Worm (Caenorhabditis elegans): ENCODE results near the gene C43F9.7.

Gene C43F9.7

DNA sequence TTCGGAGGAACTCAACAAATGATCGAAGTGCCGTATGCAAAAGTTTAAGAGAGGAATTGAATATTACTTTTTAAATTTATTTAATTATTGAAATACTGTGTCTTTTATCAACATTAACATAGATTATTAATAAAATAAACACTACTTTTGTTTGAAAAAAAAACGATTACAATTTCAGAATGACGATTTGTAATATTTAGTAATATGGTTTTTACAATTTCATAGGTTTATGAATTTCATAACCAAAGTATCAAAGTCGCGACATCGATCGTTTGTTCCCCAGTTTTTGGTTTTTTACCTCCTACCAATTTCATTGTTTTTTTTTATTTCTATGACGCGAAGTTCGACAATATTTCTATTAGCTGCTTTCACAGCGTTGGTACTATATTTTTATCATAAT lies 6.5 kb upstream of the C43F9.7 start, which contains the start of gene R09H10.1:
R09H10.1 (plus strand) TSS at position 301 of the 400 bp plus-strand sequence.
- no peak for TF ChIP-seq unc-62 (GFP tag; optimal IDR thresholded peaks at IDR 0.05)

DNA sequence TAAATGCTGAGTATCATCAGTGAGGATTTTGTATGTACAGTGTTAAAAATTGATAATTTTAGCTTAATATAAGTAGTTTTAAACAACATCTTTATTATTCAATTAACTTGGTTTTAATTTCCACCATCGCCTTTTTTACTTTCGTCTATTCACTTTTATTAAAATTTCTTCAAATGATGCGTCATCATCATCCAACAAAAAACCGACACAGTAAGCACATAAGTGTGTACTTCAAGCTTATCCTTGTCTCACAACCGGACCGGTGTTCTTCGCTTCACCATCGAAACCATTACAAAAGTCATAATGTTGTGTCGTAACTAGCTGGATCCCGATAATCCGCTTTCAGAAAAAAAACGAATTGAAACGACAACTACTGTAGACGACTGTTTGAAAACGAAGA lies 3.0 kb upstream of the C43F9.7 start, which contains the start of gene C43F9.11:
C43F9.11 (plus strand) TSS at position 301 of the 400 bp plus-strand sequence.
- no peak for TF ChIP-seq elt-1 (tag; optimal IDR thresholded peaks at IDR 0.05)
- TF ChIP-seq egl-27 (tag; optimal IDR thresholded peaks at IDR 0.05), result no peak
- no peak for TF ChIP-seq R02D3.7 (tag; optimal IDR thresholded peaks at IDR 0.05)
- no peak for TF ChIP-seq nhr-11 (tag; optimal IDR thresholded peaks at IDR 0.05)
- TF ChIP-seq mdl-1 (tag; optimal IDR thresholded peaks at IDR 0.05), result no peak
- TF ChIP-seq ama-1 (optimal IDR thresholded peaks at IDR 0.05), result no peak
- TF ChIP-seq fos-1 (tag; optimal IDR thresholded peaks at IDR 0.05), result no peak
- no peak for TF ChIP-seq ceh-16 (tag; optimal IDR thresholded peaks at IDR 0.05)
- TF ChIP-seq peb-1 (tag; optimal IDR thresholded peaks at IDR 0.05), result no peak
- TF ChIP-seq nhr-237 (tag; optimal IDR thresholded peaks at IDR 0.05), result no peak
- no peak for TF ChIP-seq ztf-1 (GFP tag; conservative IDR thresholded peaks at IDR 0.05)
- TF ChIP-seq ztf-11 (tag; optimal IDR thresholded peaks at IDR 0.05), result no peak
- TF ChIP-seq nhr-10 (tag; optimal IDR thresholded peaks at IDR 0.05), result no peak
- TF ChIP-seq Y55F3AM.14 (GFP tag; optimal IDR thresholded peaks at IDR 0.05), result no peak

DNA sequence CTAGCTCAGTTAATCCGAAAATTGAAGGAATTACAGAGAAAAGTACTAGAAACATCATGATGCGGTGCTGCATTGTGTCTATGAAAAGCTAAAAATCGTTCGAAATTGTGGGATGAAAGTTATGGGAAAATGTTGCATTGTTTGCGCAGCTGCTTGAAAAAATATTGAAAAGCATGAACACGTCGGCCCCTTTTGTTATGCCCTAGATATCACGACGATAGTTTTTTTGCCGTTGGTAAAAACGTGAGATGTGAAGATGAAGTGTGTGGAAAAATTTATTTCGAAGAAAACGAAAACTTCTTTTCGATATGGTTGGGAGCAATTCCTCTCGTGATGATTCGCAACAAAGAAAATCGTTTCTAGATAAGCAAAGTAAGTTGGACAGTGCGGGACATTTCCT lies 2.8 kb downstream of the C43F9.7 start, which contains the start of the genes C43F9.5 and nkb-2:
C43F9.5 (minus strand) TSS at position 101 of the 400 bp plus-strand sequence.
nkb-2 (plus strand) TSS at position 277 of the 400 bp plus-strand sequence.
- TF ChIP-seq F13H6.1 (tag; optimal IDR thresholded peaks at IDR 0.05) (no peak), dmd-4 (tag; optimal IDR thresholded peaks at IDR 0.05) (no peak), blmp-1 (tag; optimal IDR thresholded peaks at IDR 0.05; ENCODE audit: insufficient read depth) (no peak)

DNA sequence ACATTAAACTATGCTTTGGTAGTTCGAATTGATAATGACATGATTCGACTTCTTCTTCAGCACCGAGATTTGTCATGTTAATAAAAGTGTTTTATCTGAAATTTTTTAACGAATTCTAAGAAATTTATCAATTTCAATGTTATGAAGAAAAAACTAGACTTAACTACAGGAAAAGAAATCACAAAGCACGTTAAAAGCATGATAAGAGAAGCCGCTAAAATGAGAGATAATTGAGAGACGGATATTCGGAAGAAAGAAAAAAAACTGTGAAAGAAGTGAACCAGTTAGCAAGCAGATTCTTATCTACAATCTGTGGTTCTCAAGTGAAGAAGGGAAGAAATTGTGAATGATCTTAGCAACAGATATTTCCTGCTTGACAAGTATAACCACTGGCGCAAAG lies 4.4 kb downstream of the C43F9.7 start, which contains the start of gene C43F9.4:
C43F9.4 (minus strand) TSS at position 101 of the 400 bp plus-strand sequence.
- TF ChIP-seq unc-39 (tag; optimal IDR thresholded peaks at IDR 0.05), result no peak
- no peak for TF ChIP-seq nhr-129 (tag; optimal IDR thresholded peaks at IDR 0.05)
- TF ChIP-seq unc-55 (GFP tag; optimal IDR thresholded peaks at IDR 0.05), result no peak
- TF ChIP-seq alr-1 (tag; optimal IDR thresholded peaks at IDR 0.05), result no peak
- TF ChIP-seq egl-27 (tag; optimal IDR thresholded peaks at IDR 0.05), result no peak
- TF ChIP-seq peb-1 (tag; optimal IDR thresholded peaks at IDR 0.05), result no peak
- no peak for TF ChIP-seq ama-1 (optimal IDR thresholded peaks at IDR 0.05)
- no peak for TF ChIP-seq F13H6.1 (tag; optimal IDR thresholded peaks at IDR 0.05)
- no peak for TF ChIP-seq nhr-237 (tag; optimal IDR thresholded peaks at IDR 0.05)
- no peak for TF ChIP-seq nhr-77 (tag; optimal IDR thresholded peaks at IDR 0.05)
- TF ChIP-seq aly-2 (tag; optimal IDR thresholded peaks at IDR 0.05), result no peak
- TF ChIP-seq unc-62 (GFP tag; optimal IDR thresholded peaks at IDR 0.05), result no peak
- TF ChIP-seq gmeb-1 (tag; optimal IDR thresholded peaks at IDR 0.05), result no peak
- no peak for TF ChIP-seq sma-9 (GFP tag; optimal IDR thresholded peaks at IDR 0.05)
- TF ChIP-seq sma-9 (tag; optimal IDR thresholded peaks at IDR 0.05), result no peak
- TF ChIP-seq skn-1 (tag; optimal IDR thresholded peaks at IDR 0.05), result no peak
- TF ChIP-seq lin-39 (tag; optimal IDR thresholded peaks at IDR 0.05), result no peak
- no peak for TF ChIP-seq R02D3.7 (tag; optimal IDR thresholded peaks at IDR 0.05)

DNA sequence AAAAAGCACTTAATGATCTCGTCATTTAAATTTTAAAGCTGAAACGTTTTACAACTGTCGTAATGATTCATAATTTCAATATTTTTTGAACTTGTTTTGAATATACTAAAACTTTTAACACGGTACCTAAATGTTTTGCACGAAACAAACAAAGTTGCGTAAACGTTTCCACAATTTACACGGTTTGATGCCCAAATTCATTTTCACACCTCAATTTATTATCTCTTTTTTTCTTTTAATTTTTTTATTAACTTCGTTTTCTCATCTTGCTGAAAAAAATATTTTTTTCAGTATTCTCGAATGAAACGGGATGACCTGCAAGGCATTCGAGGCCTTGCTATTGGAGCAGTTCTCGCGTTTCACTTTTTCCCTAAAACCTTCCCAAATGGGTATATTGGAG lies 9.2 kb downstream of the C43F9.7 start, which contains the start of gene oac-8:
oac-8 (plus strand) TSS at position 301 of the 400 bp plus-strand sequence.
- TF ChIP-seq lin-11 (tag; optimal IDR thresholded peaks at IDR 0.05) (no peak), aly-2 (tag; optimal IDR thresholded peaks at IDR 0.05) (no peak), nhr-129 (tag; optimal IDR thresholded peaks at IDR 0.05) (no peak), mbf-1 (tag; optimal IDR thresholded peaks at IDR 0.05) (no peak), nhr-237 (tag; optimal IDR thresholded peaks at IDR 0.05) (no peak), snpc-4 (tag; optimal IDR thresholded peaks at IDR 0.05) (no peak), sma-3 (GFP tag; optimal IDR thresholded peaks at IDR 0.05) (no peak), ceh-16 (tag; optimal IDR thresholded peaks at IDR 0.05) (no peak), lin-39 (tag; optimal IDR thresholded peaks at IDR 0.05) (no peak), C34F6.9 (tag; optimal IDR thresholded peaks at IDR 0.05) (no peak), peb-1 (tag; optimal IDR thresholded peaks at IDR 0.05) (no peak), elt-3 (tag; optimal IDR thresholded peaks at IDR 0.05) (no peak), nhr-25 (tag; optimal IDR thresholded peaks at IDR 0.05) (no peak)
